Fruit fly (Drosophila melanogaster): ENCODE measurements around the gene ase.

dm6 chrX:492701-493299, 32.3 kb downstream of the ase start:
- TF ChIP-seq ind (GFP tag; optimal IDR thresholded peaks at IDR 0.05) (no peak), CG9437 (GFP tag; optimal IDR thresholded peaks at IDR 0.05) (no peak), stwl (tag; optimal IDR thresholded peaks at IDR 0.05) (no peak), HHEX (GFP tag; optimal IDR thresholded peaks at IDR 0.05) (no peak), CG2116 (GFP tag; optimal IDR thresholded peaks at IDR 0.05) (no peak), hth (optimal IDR thresholded peaks at IDR 0.05) (no peak), Opbp (GFP tag; IDR thresholded peaks at IDR 0.05; ENCODE audit: partially characterized antibody) (no peak), CG15601 (tag; optimal IDR thresholded peaks at IDR 0.05) (no peak), twi (tag; optimal IDR thresholded peaks at IDR 0.05) (no peak), Awh (GFP tag; IDR thresholded peaks at IDR 0.05) (no peak), Hr3 (GFP tag; optimal IDR thresholded peaks at IDR 0.05) (no peak), lab (GFP tag; optimal IDR thresholded peaks at IDR 0.05) (no peak)

All from whole organism, embryonic.